Fruit fly (Drosophila melanogaster) whole organism, embryonic: ENCODE data around the gene MED4.

Experiments
- Ada2b ChIP-seq: fragments of 200-800 bp; sonication (Bioruptor generic); IDR thresholded peaks from 2 replicates; pipeline ENCODE4 v1.3.6; 2022; ENCODE audit warnings: missing biosample characterization, missing genetic modification characterization
- Bdp1 ChIP-seq: fragments of 200-800 bp; sonication (Bioruptor generic); optimal IDR thresholded peaks from 3 replicates; lab custom pipeline; 2016; ENCODE audit warnings: missing biosample characterization, missing genetic modification characterization
- Bgb ChIP-seq: fragments of 200-800 bp; sonication (Bioruptor generic); IDR thresholded peaks from 2 replicates; pipeline ENCODE4 v1.3.6; 2022; ENCODE audit warnings: missing biosample characterization, missing genetic modification characterization; ENCODE audit not compliant: partially characterized antibody
- CG10147 ChIP-seq: fragments of 200-800 bp; sonication (Bioruptor generic); optimal IDR thresholded peaks from 2 replicates; lab custom pipeline; 2019; ENCODE audit warnings: missing biosample characterization, mild to moderate bottlenecking, missing genetic modification characterization, moderate library complexity
- CG11723 ChIP-seq: fragments of 200-800 bp; sonication (Bioruptor generic); optimal IDR thresholded peaks from 2 replicates; lab custom pipeline; 2017; ENCODE audit warnings: missing biosample characterization, mild to moderate bottlenecking, missing genetic modification characterization
- CG12071 ChIP-seq: fragments of 200-800 bp; sonication (Bioruptor generic); optimal IDR thresholded peaks from 3 replicates; lab custom pipeline; 2018; ENCODE audit warnings: missing biosample characterization, mild to moderate bottlenecking, missing genetic modification characterization
- CG12219 ChIP-seq: fragments of 200-800 bp; sonication (Bioruptor generic); optimal IDR thresholded peaks from 3 replicates; lab custom pipeline; 2018; ENCODE audit warnings: missing biosample characterization, mild to moderate bottlenecking, missing genetic modification characterization
- CG12299 ChIP-seq: fragments of 200-800 bp; sonication (Bioruptor generic); optimal IDR thresholded peaks from 2 replicates; lab custom pipeline; 2018; ENCODE audit warnings: missing biosample characterization, mild to moderate bottlenecking, missing genetic modification characterization
- CG14710 ChIP-seq: fragments of 200-800 bp; sonication (Bioruptor generic); optimal IDR thresholded peaks from 3 replicates; lab custom pipeline; 2019; ENCODE audit warnings: missing biosample characterization, mild to moderate bottlenecking, missing genetic modification characterization, moderate library complexity
- CG15601 ChIP-seq: fragments of 200-800 bp; sonication (Bioruptor generic); optimal IDR thresholded peaks from 3 replicates; lab custom pipeline; 2019; ENCODE audit warnings: missing biosample characterization, mild to moderate bottlenecking, missing genetic modification characterization, moderate library complexity
- CG18476 ChIP-seq: fragments of 200-800 bp; sonication (Bioruptor generic); optimal IDR thresholded peaks from 2 replicates; lab custom pipeline; 2016; ENCODE audit warnings: missing biosample characterization, mild to moderate bottlenecking, missing genetic modification characterization
- CG2129 ChIP-seq: fragments of 200-800 bp; sonication (Bioruptor generic); IDR thresholded peaks from 2 replicates; pipeline ENCODE4 v1.3.6; 2022; ENCODE audit warnings: missing biosample characterization, missing genetic modification characterization; ENCODE audit not compliant: partially characterized antibody
- CG31224 ChIP-seq: fragments of 200-800 bp; sonication (Bioruptor generic); IDR thresholded peaks from 2 replicates; pipeline ENCODE4 v1.3.6; 2022; ENCODE audit warnings: missing biosample characterization, missing genetic modification characterization
- CG42726 ChIP-seq: fragments of 200-800 bp; sonication (Bioruptor generic); IDR thresholded peaks from 2 replicates; pipeline ENCODE4 v1.3.6; 2022; ENCODE audit warnings: missing biosample characterization, missing genetic modification characterization; ENCODE audit not compliant: partially characterized antibody
- CG4282 ChIP-seq: fragments of 200-800 bp; sonication (Bioruptor generic); optimal IDR thresholded peaks from 2 replicates; lab custom pipeline; 2016; ENCODE audit warnings: missing biosample characterization, missing genetic modification characterization
- CG7839 ChIP-seq: fragments of 200-800 bp; sonication (Bioruptor generic); optimal IDR thresholded peaks from 3 replicates; lab custom pipeline; 2018; ENCODE audit warnings: missing biosample characterization, mild to moderate bottlenecking, missing genetic modification characterization, moderate library complexity
- CG8359 ChIP-seq: fragments of 200-800 bp; sonication (Bioruptor generic); optimal IDR thresholded peaks from 2 replicates; lab custom pipeline; 2017; ENCODE audit warnings: missing biosample characterization, mild to moderate bottlenecking, missing genetic modification characterization, borderline replicate concordance
- CG8478 ChIP-seq: fragments of >200 bp; optimal IDR thresholded peaks from 2 replicates; lab custom pipeline; 2018
- CG9797 ChIP-seq: fragments of 200-800 bp; sonication (Bioruptor generic); optimal IDR thresholded peaks from 3 replicates; lab custom pipeline; 2018; ENCODE audit warnings: missing biosample characterization, mild to moderate bottlenecking, missing genetic modification characterization
- Dref ChIP-seq: fragments of 200-800 bp; sonication (Bioruptor generic); IDR thresholded peaks from 2 replicates; pipeline ENCODE4 v1.3.6; 2022; ENCODE audit warnings: missing biosample characterization, missing genetic modification characterization
- HmgD ChIP-seq: fragments of 200-800 bp; sonication (Bioruptor generic); optimal IDR thresholded peaks from 3 replicates; lab custom pipeline; 2016; ENCODE audit warnings: missing biosample characterization, missing genetic modification characterization
- MESR4 ChIP-seq: fragments of 200-800 bp; sonication (Bioruptor generic); optimal IDR thresholded peaks from 2 replicates; lab custom pipeline; 2018; ENCODE audit warnings: missing biosample characterization, mild to moderate bottlenecking, missing genetic modification characterization, moderate library complexity
- Optix ChIP-seq: fragments of 200-800 bp; sonication (Bioruptor generic); IDR thresholded peaks from 3 replicates; pipeline ENCODE4 v1.3.6; 2022; ENCODE audit warnings: missing biosample characterization, missing genetic modification characterization
- PHDP ChIP-seq: fragments of 200-800 bp; sonication (Bioruptor generic); optimal IDR thresholded peaks from 3 replicates; lab custom pipeline; 2018; ENCODE audit warnings: missing biosample characterization, mild to moderate bottlenecking, missing genetic modification characterization, moderate library complexity
- Ravus ChIP-seq: fragments of 200-800 bp; sonication (Bioruptor generic); IDR thresholded peaks from 2 replicates; pipeline ENCODE4 v1.3.6; 2022; ENCODE audit warnings: missing biosample characterization, missing genetic modification characterization
- Sry-β ChIP-seq: fragments of 200-800 bp; sonication (Bioruptor generic); optimal IDR thresholded peaks from 2 replicates; lab custom pipeline; 2018; ENCODE audit warnings: missing biosample characterization, mild to moderate bottlenecking, missing genetic modification characterization, moderate library complexity
- Sry-δ ChIP-seq: fragments of 200-800 bp; sonication (Bioruptor generic); optimal IDR thresholded peaks from 2 replicates; lab custom pipeline; 2016; ENCODE audit warnings: missing biosample characterization, missing genetic modification characterization
- TFAM ChIP-seq: fragments of 200-800 bp; sonication (Bioruptor generic); optimal IDR thresholded peaks from 2 replicates; lab custom pipeline; 2017; ENCODE audit warnings: missing biosample characterization, missing genetic modification characterization, inconsistent platforms
- Trl ChIP-seq, 3 experiments: fragments of >200 bp in 2 of 3; fragments of 200-800 bp in 1 of 3; sonication (Bioruptor generic) in 1 of 3; optimal IDR thresholded peaks; 2 replicates in 1 of 3; 3 replicates in 2 of 3; lab custom pipeline; 2016 to 2017; ENCODE audit warnings: missing biosample characterization in 1 of 3, missing genetic modification characterization in 1 of 3
- ac ChIP-seq: fragments of 200-800 bp; sonication (Bioruptor generic); optimal IDR thresholded peaks from 3 replicates; lab custom pipeline; 2017; ENCODE audit warnings: missing biosample characterization, mild to moderate bottlenecking, missing genetic modification characterization
- al ChIP-seq: fragments of 200-800 bp; sonication (Bioruptor generic); IDR thresholded peaks from 2 replicates; pipeline ENCODE4 v1.3.6; 2022; ENCODE audit warnings: missing biosample characterization, missing genetic modification characterization
- ap ChIP-seq: fragments of 200-800 bp; sonication (Bioruptor generic); IDR thresholded peaks from 2 replicates; pipeline ENCODE4 v1.3.6; 2022; ENCODE audit warnings: missing biosample characterization, missing genetic modification characterization
- dpn ChIP-seq, 2 experiments: fragments of 200-800 bp; sonication (Bioruptor generic); optimal IDR thresholded peaks; 3 replicates each; lab custom pipeline; 2016; ENCODE audit warnings: missing biosample characterization in 2 of 2, missing genetic modification characterization in 2 of 2
- esg ChIP-seq: fragments of 200-800 bp; sonication (Bioruptor generic); conservative IDR thresholded peaks from 2 replicates; pipeline ENCODE4 v1.3.6; 2022; ENCODE audit warnings: missing biosample characterization, missing genetic modification characterization
- eve ChIP-seq, 2 experiments: fragments of >200 bp; optimal IDR thresholded peaks; 2 replicates each; lab custom pipeline; 2017; ENCODE audit warnings: missing biosample characterization in 2 of 2, missing genetic modification characterization in 2 of 2
- fu2 ChIP-seq: fragments of 200-800 bp; sonication (Bioruptor generic); optimal IDR thresholded peaks from 2 replicates; lab custom pipeline; 2016; ENCODE audit warnings: missing biosample characterization, missing genetic modification characterization
- hbn ChIP-seq: fragments of 200-800 bp; sonication (Bioruptor generic); IDR thresholded peaks from 2 replicates; pipeline ENCODE4 v1.3.6; 2022; ENCODE audit warnings: missing biosample characterization, missing genetic modification characterization; ENCODE audit not compliant: partially characterized antibody
- peb ChIP-seq: fragments of 200-800 bp; sonication (Bioruptor generic); IDR thresholded peaks from 2 replicates; pipeline ENCODE4 v1.3.6; 2022; ENCODE audit warnings: missing biosample characterization, missing genetic modification characterization
- phol ChIP-seq: fragments of 200-800 bp; sonication (Bioruptor generic); optimal IDR thresholded peaks from 3 replicates; lab custom pipeline; 2018; ENCODE audit warnings: missing biosample characterization, mild to moderate bottlenecking, missing genetic modification characterization, moderate library complexity
- ro ChIP-seq: fragments of 200-800 bp; sonication (Bioruptor generic); IDR thresholded peaks from 2 replicates; pipeline ENCODE4 v1.3.6; 2022; ENCODE audit warnings: missing biosample characterization, missing genetic modification characterization
- salm ChIP-seq: fragments of 200-800 bp; sonication (Bioruptor generic); optimal IDR thresholded peaks from 2 replicates; lab custom pipeline; 2018; ENCODE audit warnings: missing biosample characterization, mild to moderate bottlenecking, missing genetic modification characterization
- sc ChIP-seq, 3 experiments: fragments of >200 bp in 2 of 3; fragments of 200-800 bp in 1 of 3; sonication (Bioruptor generic) in 1 of 3; optimal IDR thresholded peaks; 2 replicates in 2 of 3; 3 replicates in 1 of 3; lab custom pipeline; 2017; ENCODE audit warnings: mild to moderate bottlenecking in 1 of 3, missing biosample characterization in 1 of 3, missing genetic modification characterization in 1 of 3, missing genetic modification reagents in 1 of 3
- scrt ChIP-seq: fragments of 200-800 bp; sonication (Bioruptor generic); optimal IDR thresholded peaks from 2 replicates; lab custom pipeline; 2018; ENCODE audit warnings: missing biosample characterization, mild to moderate bottlenecking, missing genetic modification characterization, moderate library complexity
- sd ChIP-seq: fragments of 200-800 bp; sonication (Bioruptor generic); optimal IDR thresholded peaks from 3 replicates; lab custom pipeline; 2018; ENCODE audit warnings: missing biosample characterization, mild to moderate bottlenecking, missing genetic modification characterization, moderate library complexity
- shn ChIP-seq: fragments of 200-800 bp; sonication (Bioruptor generic); optimal IDR thresholded peaks from 3 replicates; lab custom pipeline; 2016; ENCODE audit warnings: missing biosample characterization, missing genetic modification characterization
- stwl ChIP-seq: fragments of 200-800 bp; sonication (Bioruptor generic); optimal IDR thresholded peaks from 3 replicates; lab custom pipeline; 2018; ENCODE audit warnings: missing biosample characterization, mild to moderate bottlenecking, missing genetic modification characterization, moderate library complexity
- tgo ChIP-seq: fragments of 200-800 bp; sonication (Bioruptor generic); IDR thresholded peaks from 3 replicates; pipeline ENCODE4 v1.3.6; 2022; ENCODE audit warnings: missing biosample characterization, missing genetic modification characterization
- tll ChIP-seq, 2 experiments: fragments of 200-800 bp in 1 of 2; fragments of >200 bp in 1 of 2; sonication (Bioruptor generic) in 1 of 2; optimal IDR thresholded peaks; 2 replicates each; lab custom pipeline; 2017 to 2019; ENCODE audit warnings: missing biosample characterization in 2 of 2, missing genetic modification characterization in 2 of 2, mild to moderate bottlenecking in 1 of 2, moderate library complexity in 1 of 2
- usp ChIP-seq: fragments of >200 bp; optimal IDR thresholded peaks from 2 replicates; lab custom pipeline; 2017; ENCODE audit warnings: missing biosample characterization, missing genetic modification characterization

The MED4 gene

DNA sequence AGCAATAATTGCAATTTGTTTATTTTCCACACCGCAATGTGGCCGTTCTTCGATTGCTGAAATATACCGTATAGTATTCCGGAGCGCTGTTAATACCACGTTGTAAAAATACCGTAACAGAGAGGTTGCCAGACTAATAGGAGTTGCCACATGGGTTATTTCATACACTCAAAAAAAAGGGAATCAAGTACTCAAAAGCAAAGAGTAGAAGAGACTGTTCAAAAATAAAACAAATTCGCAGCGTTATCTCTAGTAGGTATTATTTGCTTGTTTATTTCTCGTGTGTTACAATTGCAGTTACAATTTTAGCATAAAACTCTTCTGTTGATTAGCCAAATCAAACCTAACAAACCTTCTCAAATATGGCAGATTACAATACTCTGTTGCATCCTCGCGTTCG is at the start of gene MED4 (continued):
- TF ChIP-seq Bdp1 (GFP tag; lab: Kevin White, UChicago) = peak; percentile 38
- no peak for TF ChIP-seq Trl (optimal IDR thresholded peaks at IDR 0.05; lab: Kevin White, UChicago)
- TF ChIP-seq Trl (GFP tag; optimal IDR thresholded peaks at IDR 0.05; lab: Kevin White, UChicago) = peak; percentile 84
- no peak for TF ChIP-seq usp (GFP tag; lab: Kevin White, UChicago)
- peak; percentile 77 for TF ChIP-seq CG12071 (GFP tag; lab: Kevin White, UChicago)
- TF ChIP-seq CG4282 (GFP tag; lab: Kevin White, UChicago) = peak; percentile 50
- peak; percentile 70 for TF ChIP-seq CG10147
- peak; percentile 44; the same call in 2 of the 3 replicates for TF ChIP-seq Optix (GFP tag; lab: Robert Waterston, UW)
- TF ChIP-seq tgo (GFP tag; lab: Robert Waterston, UW) = peak; percentile 79
- TF ChIP-seq esg (GFP tag; lab: Robert Waterston, UW) = peak; percentile 67
- TF ChIP-seq scrt = peak; percentile 69
- peak; percentile 42 for TF ChIP-seq Bgb (GFP tag; lab: Robert Waterston, UW)
- peak; percentile 71 for TF ChIP-seq CG31224
- TF ChIP-seq MESR4 = peak; percentile 82
- TF ChIP-seq CG8359 (GFP tag; lab: Kevin White, UChicago) = no peak
- peak; percentile 82 for TF ChIP-seq shn (GFP tag; lab: Kevin White, UChicago)
- peak; percentile 36 for TF ChIP-seq salm (tag; lab: Kevin White, UChicago)
- peak; percentile 69 for TF ChIP-seq CG12299 (tag; lab: Kevin White, UChicago)
- TF ChIP-seq sc (optimal IDR thresholded peaks at IDR 0.05; lab: Kevin White, UChicago) = no peak
- TF ChIP-seq sc (GFP tag; optimal IDR thresholded peaks at IDR 0.05; lab: Kevin White, UChicago) = no peak
- no peak for TF ChIP-seq hbn (GFP tag; lab: Robert Waterston, UW)
- TF ChIP-seq Sry-β (GFP tag; lab: Kevin White, UChicago) = peak; percentile 16
- no peak for TF ChIP-seq ro (GFP tag; lab: Robert Waterston, UW)
- TF ChIP-seq tll (GFP tag; optimal IDR thresholded peaks at IDR 0.05; lab: Kevin White, UChicago) = no peak
- peak; percentile 36 for TF ChIP-seq CG11723 (GFP tag; lab: Kevin White, UChicago)
- TF ChIP-seq CG12219 (GFP tag; lab: Kevin White, UChicago) = peak; percentile 79
- peak; percentile 75 for TF ChIP-seq CG14710
- peak; percentile 84 for TF ChIP-seq CG9797 (GFP tag; lab: Kevin White, UChicago)
- TF ChIP-seq Ada2b (GFP tag; lab: Robert Waterston, UW) = peak; percentile 60
- peak; percentile 55 for TF ChIP-seq CG18476 (GFP tag; lab: Kevin White, UChicago)
- TF ChIP-seq CG42726 = no peak
- TF ChIP-seq CG2129 (GFP tag; lab: Robert Waterston, UW) = no peak
- peak; percentile 82 for TF ChIP-seq phol (tag; lab: Kevin White, UChicago)
- peak; percentile 76 for TF ChIP-seq stwl (tag; lab: Kevin White, UChicago)
- TF ChIP-seq dpn (GFP tag; optimal IDR thresholded peaks at IDR 0.05; lab: Kevin White, UChicago) = peak; percentile 86 to 92
- TF ChIP-seq HmgD = peak; percentile 94
- peak; percentile 77 for TF ChIP-seq CG7839 (tag; lab: Kevin White, UChicago)
- peak; percentile 30; the same call in 1 of the 2 replicates for TF ChIP-seq ap (GFP tag; lab: Robert Waterston, UW)
- peak; percentile 43 for TF ChIP-seq Dref (GFP tag; lab: Robert Waterston, UW)
- peak; percentile 66 for TF ChIP-seq CG15601 (tag; lab: Kevin White, UChicago)
- peak; percentile 88 for TF ChIP-seq fu2 (GFP tag; lab: Kevin White, UChicago)
- no peak for TF ChIP-seq Ravus (GFP tag; lab: Robert Waterston, UW)
- TF ChIP-seq peb (GFP tag; lab: Robert Waterston, UW) = peak; percentile 37; the same call in 1 of the 2 replicates
- peak; percentile 52; the same call in 1 of the 2 replicates for TF ChIP-seq al (GFP tag; lab: Robert Waterston, UW)
- no peak for TF ChIP-seq CG8478 (lab: Kevin White, UChicago)
- TF ChIP-seq eve (GFP tag; optimal IDR thresholded peaks at IDR 0.05; lab: Kevin White, UChicago) = no peak
- peak; percentile 68 for TF ChIP-seq sd (tag; lab: Kevin White, UChicago)
- peak; percentile 65 for TF ChIP-seq Sry-δ
- TF ChIP-seq PHDP (tag; lab: Kevin White, UChicago) = peak; percentile 83
- TF ChIP-seq ac = peak; percentile 16
- TF ChIP-seq TFAM (GFP tag; lab: Kevin White, UChicago) = no peak
